Worm (Caenorhabditis elegans): ENCODE data around the gene pelo-1.

ce11 chrIII:4190241-4190640, 13.8 kb downstream of the pelo-1 start, which contains the start of gene spp-28:
- TF ChIP-seq him-1 (tag; optimal IDR thresholded peaks at IDR 0.05) (no peak), W03F9.2 (tag; optimal IDR thresholded peaks at IDR 0.05) (no peak)

Measured in whole organism, L4/young adult.